Fruit fly (Drosophila melanogaster) whole organism: ENCODE results near the gene CG11279.

Experiments
- CG8478 ChIP-seq: fragments of >200 bp; optimal IDR thresholded peaks from 2 replicates; lab custom pipeline; 2018; ENCODE audit warnings: inconsistent platforms
- Dll ChIP-seq: fragments of >200 bp; optimal IDR thresholded peaks from 2 replicates; lab custom pipeline; 2017
- EcR ChIP-seq, 2 experiments: fragments of >200 bp; optimal IDR thresholded peaks; 2 replicates each; lab custom pipeline; 2017; ENCODE audit warnings: missing biosample characterization in 2 of 2, missing genetic modification characterization in 2 of 2, missing genetic modification reagents in 2 of 2
- pan ChIP-seq: fragments of >200 bp; optimal IDR thresholded peaks from 2 replicates; lab custom pipeline; 2017
- psq ChIP-seq: fragments of >200 bp; optimal IDR thresholded peaks from 2 replicates; lab custom pipeline; 2017
- usp ChIP-seq: fragments of >200 bp; optimal IDR thresholded peaks from 2 replicates; lab custom pipeline; 2017; ENCODE audit warnings: missing biosample characterization, missing genetic modification characterization, mixed read lengths

The CG11279 gene

dm6 chr3L:13066220-13066619 is 19.4 kb downstream of the CG11279 start:
- TF ChIP-seq usp (GFP tag; lab: Kevin White, UChicago): no peak
- TF ChIP-seq psq (lab: Kevin White, UChicago): no peak
- TF ChIP-seq Dll: no peak
- TF ChIP-seq pan (lab: Kevin White, UChicago): no peak
- no peak for TF ChIP-seq EcR (GFP tag; optimal IDR thresholded peaks at IDR 0.05; lab: Kevin White, UChicago)
- TF ChIP-seq CG8478 (lab: Kevin White, UChicago): no peak

- TF ChIP-seq pan (lab: Kevin White, UChicago): no peak
- no peak for TF ChIP-seq usp (GFP tag; lab: Kevin White, UChicago)
- no peak for TF ChIP-seq psq (lab: Kevin White, UChicago)
- TF ChIP-seq Dll: no peak
- no peak for TF ChIP-seq CG8478 (lab: Kevin White, UChicago)
- TF ChIP-seq EcR (GFP tag; optimal IDR thresholded peaks at IDR 0.05; lab: Kevin White, UChicago): no peak
These were observed 21.5 kb downstream of the CG11279 start for dm6 chr3L:13068293-13068692.

- TF ChIP-seq Dll (no peak), EcR (GFP tag; optimal IDR thresholded peaks at IDR 0.05; lab: Kevin White, UChicago) (no peak), CG8478 (lab: Kevin White, UChicago) (no peak), usp (GFP tag; lab: Kevin White, UChicago) (no peak), pan (lab: Kevin White, UChicago) (no peak), psq (lab: Kevin White, UChicago) (no peak)
These were observed 27.4 kb downstream of the CG11279 start for dm6 chr3L:13074084-13074624.

dm6 chr3L:13077326-13077725 is 30.5 kb downstream of the CG11279 start:
- TF ChIP-seq psq (lab: Kevin White, UChicago): no peak
- no peak for TF ChIP-seq pan (lab: Kevin White, UChicago)
- no peak for TF ChIP-seq EcR (GFP tag; optimal IDR thresholded peaks at IDR 0.05; lab: Kevin White, UChicago)
- no peak for TF ChIP-seq Dll
- no peak for TF ChIP-seq CG8478 (lab: Kevin White, UChicago)
- no peak for TF ChIP-seq usp (GFP tag; lab: Kevin White, UChicago)

- TF ChIP-seq Dll (no peak), usp (GFP tag; lab: Kevin White, UChicago) (no peak), pan (lab: Kevin White, UChicago) (no peak), CG8478 (lab: Kevin White, UChicago) (no peak), psq (lab: Kevin White, UChicago) (no peak), EcR (GFP tag; optimal IDR thresholded peaks at IDR 0.05; lab: Kevin White, UChicago) (no peak)
These were observed 33.6 kb downstream of the CG11279 start for dm6 chr3L:13080418-13080817.

dm6 chr3L:13081284-13081937 is 34.6 kb downstream of the CG11279 start:
- no peak for TF ChIP-seq usp (GFP tag; lab: Kevin White, UChicago)
- no peak for TF ChIP-seq psq (lab: Kevin White, UChicago)
- TF ChIP-seq pan (lab: Kevin White, UChicago): no peak
- no peak for TF ChIP-seq Dll
- TF ChIP-seq EcR (GFP tag; optimal IDR thresholded peaks at IDR 0.05; lab: Kevin White, UChicago): no peak
- TF ChIP-seq CG8478 (lab: Kevin White, UChicago): no peak

- no peak for TF ChIP-seq EcR (GFP tag; optimal IDR thresholded peaks at IDR 0.05; lab: Kevin White, UChicago)
- no peak for TF ChIP-seq psq (lab: Kevin White, UChicago)
These were observed 36.7 kb downstream of the CG11279 start for dm6 chr3L:13083432-13083831.

- TF ChIP-seq EcR (GFP tag; optimal IDR thresholded peaks at IDR 0.05; lab: Kevin White, UChicago): no peak
- no peak for TF ChIP-seq psq (lab: Kevin White, UChicago)
- no peak for TF ChIP-seq usp (GFP tag; lab: Kevin White, UChicago)
- no peak for TF ChIP-seq CG8478 (lab: Kevin White, UChicago)
- TF ChIP-seq pan (lab: Kevin White, UChicago): no peak
- TF ChIP-seq Dll: no peak
These were observed 37.7 kb downstream of the CG11279 start for dm6 chr3L:13084477-13084876.

- TF ChIP-seq usp (GFP tag; lab: Kevin White, UChicago) (no peak), Dll (no peak), CG8478 (lab: Kevin White, UChicago) (no peak), EcR (GFP tag; optimal IDR thresholded peaks at IDR 0.05; lab: Kevin White, UChicago) (no peak), pan (lab: Kevin White, UChicago) (no peak)
These were observed 40.4 kb downstream of the CG11279 start, which contains the start of gene CG17300 for dm6 chr3L:13087189-13087588. Gene CG17300, minus strand, starts transcription at chr3L:13087289.

dm6 chr3L:13089869-13090268 is 43.1 kb downstream of the CG11279 start, which contains the start of gene CG11251:
Gene CG11251, minus strand, starts transcription at chr3L:13089969.
- no peak for TF ChIP-seq psq (lab: Kevin White, UChicago)
- no peak for TF ChIP-seq EcR (GFP tag; optimal IDR thresholded peaks at IDR 0.05; lab: Kevin White, UChicago)
- TF ChIP-seq usp (GFP tag; lab: Kevin White, UChicago): no peak
- no peak for TF ChIP-seq Dll
- TF ChIP-seq pan (lab: Kevin White, UChicago): no peak
- no peak for TF ChIP-seq CG8478 (lab: Kevin White, UChicago)
